Worm (Caenorhabditis elegans): ENCODE data around the gene C05C9.2.

- TF ChIP-seq Y5F2A.4 (GFP tag; optimal IDR thresholded peaks at IDR 0.05) (no peak), fos-1 (tag; optimal IDR thresholded peaks at IDR 0.05) (no peak), dmd-9 (GFP tag; IDR thresholded peaks at IDR 0.05) (no peak), lsy-2 (tag; optimal IDR thresholded peaks at IDR 0.05) (no peak), Y105C5A.15 (GFP tag; IDR thresholded peaks at IDR 0.05) (no peak), mes-2 (tag; optimal IDR thresholded peaks at IDR 0.05; ENCODE audit: poor library complexity, severe bottlenecking) (no peak), skn-1 (tag; optimal IDR thresholded peaks at IDR 0.05) (no peak), lin-1 (GFP tag; IDR thresholded peaks at IDR 0.05) (no peak), ceh-82 (tag; optimal IDR thresholded peaks at IDR 0.05) (no peak), nhr-237 (tag; optimal IDR thresholded peaks at IDR 0.05) (no peak)
Measured at ce11 chrX:11114420-11114819, 38.4 kb upstream of the C05C9.2 start.
